Worm (Caenorhabditis elegans) whole organism, mixed stage, embryonic: Measurements from ENCODE around the gene rin-1.

Experiments
- M03D4.4 ChIP-seq: sonication (generic microtip); optimal IDR thresholded peaks from 2 replicates; lab custom pipeline; 2017; ENCODE audit warnings: mild to moderate bottlenecking, missing genetic modification characterization, missing compliant biosample characterization
- bed-3 ChIP-seq: fragments of 200-800 bp; sonication (Bioruptor generic); optimal IDR thresholded peaks from 3 replicates; lab custom pipeline; 2018; ENCODE audit warnings: mild to moderate bottlenecking, missing genetic modification characterization, moderate library complexity, missing compliant biosample characterization
- blmp-1 ChIP-seq: fragments of 150-350 bp; optimal IDR thresholded peaks from 2 replicates; lab custom pipeline; 2014; ENCODE audit warnings: missing biosample characterization, missing genetic modification characterization
- ceh-43 ChIP-seq: fragments of 200-800 bp; sonication (Bioruptor generic); optimal IDR thresholded peaks from 2 replicates; lab custom pipeline; 2018; ENCODE audit warnings: mild to moderate bottlenecking, missing genetic modification characterization, moderate library complexity, missing compliant biosample characterization
- ceh-83 ChIP-seq: fragments of 200-800 bp; sonication (Bioruptor generic); optimal IDR thresholded peaks from 2 replicates; lab custom pipeline; 2018; ENCODE audit warnings: mild to moderate bottlenecking, missing genetic modification characterization, missing compliant biosample characterization
- ces-1 ChIP-seq: fragments of 150-350 bp; optimal IDR thresholded peaks from 2 replicates; lab custom pipeline; 2014; ENCODE audit warnings: missing biosample characterization, missing genetic modification reagents, missing genetic modification characterization
- cnd-1 ChIP-seq: fragments of 200-800 bp; sonication (Bioruptor generic); optimal IDR thresholded peaks from 2 replicates; lab custom pipeline; 2018; ENCODE audit warnings: mild to moderate bottlenecking, missing genetic modification characterization, missing compliant biosample characterization
- drap-1 ChIP-seq: fragments of 200-800 bp; sonication (Bioruptor generic); optimal IDR thresholded peaks from 3 replicates; lab custom pipeline; 2018; ENCODE audit warnings: mild to moderate bottlenecking, missing genetic modification characterization, missing compliant biosample characterization
- elt-1 ChIP-seq: sonication (generic microtip); optimal IDR thresholded peaks from 2 replicates; lab custom pipeline; 2017; ENCODE audit warnings: missing genetic modification characterization, mild to moderate bottlenecking, missing compliant biosample characterization, antibody characterized with exemption, moderate library complexity, borderline replicate concordance; ENCODE audit not compliant: insufficient read depth
- elt-3 ChIP-seq: fragments of 150-350 bp; optimal IDR thresholded peaks from 2 replicates; lab custom pipeline; 2014; ENCODE audit warnings: missing biosample characterization, missing genetic modification characterization
- ham-2 ChIP-seq: fragments of 200-800 bp; sonication (Bioruptor generic); optimal IDR thresholded peaks from 2 replicates; lab custom pipeline; 2018; ENCODE audit warnings: mild to moderate bottlenecking, missing genetic modification characterization, missing compliant biosample characterization
- hlh-1 ChIP-seq: fragments of 150-350 bp; optimal IDR thresholded peaks from 2 replicates; lab custom pipeline; 2014; ENCODE audit warnings: missing biosample characterization, missing genetic modification reagents, missing genetic modification characterization
- lin-13 ChIP-seq: fragments of 150-350 bp; optimal IDR thresholded peaks from 2 replicates; lab custom pipeline; 2014; ENCODE audit warnings: missing biosample characterization, missing genetic modification characterization
- lin-32 ChIP-seq: fragments of 200-800 bp; sonication (Bioruptor generic); optimal IDR thresholded peaks from 2 replicates; lab custom pipeline; 2018; ENCODE audit warnings: mild to moderate bottlenecking, missing genetic modification characterization, missing compliant biosample characterization
- lsy-2 ChIP-seq: fragments of 150-350 bp; optimal IDR thresholded peaks from 2 replicates; lab custom pipeline; 2014; ENCODE audit warnings: missing biosample characterization, missing genetic modification characterization
- mab-5 ChIP-seq: fragments of 150-350 bp; optimal IDR thresholded peaks from 2 replicates; lab custom pipeline; 2014; ENCODE audit warnings: missing biosample characterization, missing genetic modification characterization
- mep-1 ChIP-seq: fragments of 150-350 bp; optimal IDR thresholded peaks from 2 replicates; lab custom pipeline; 2017; ENCODE audit warnings: missing biosample characterization, missing genetic modification reagents, missing genetic modification characterization, inconsistent platforms
- mls-2 ChIP-seq: sonication (generic microtip); optimal IDR thresholded peaks from 2 replicates; lab custom pipeline; 2016; ENCODE audit warnings: mild to moderate bottlenecking, missing genetic modification characterization, moderate library complexity, missing compliant biosample characterization
- nhr-12 ChIP-seq: fragments of 150-350 bp; optimal IDR thresholded peaks from 2 replicates; lab custom pipeline; 2014; ENCODE audit warnings: missing biosample characterization, missing genetic modification characterization
- nhr-2 ChIP-seq: fragments of 150-350 bp; optimal IDR thresholded peaks from 2 replicates; lab custom pipeline; 2014; ENCODE audit warnings: missing biosample characterization, missing genetic modification characterization
- nhr-76 ChIP-seq: sonication (generic microtip); optimal IDR thresholded peaks from 2 replicates; lab custom pipeline; 2017; ENCODE audit warnings: missing biosample characterization, missing genetic modification characterization
- sem-2 ChIP-seq: fragments of 200-800 bp; sonication (Bioruptor generic); optimal IDR thresholded peaks from 2 replicates; lab custom pipeline; 2018; ENCODE audit warnings: mild to moderate bottlenecking, missing genetic modification characterization, missing compliant biosample characterization
- snpc-4 ChIP-seq: fragments of 150-350 bp; optimal IDR thresholded peaks from 2 replicates; lab custom pipeline; 2014; ENCODE audit warnings: missing biosample characterization, missing genetic modification characterization
- sptf-1 ChIP-seq: sonication (generic microtip); optimal IDR thresholded peaks from 2 replicates; lab custom pipeline; 2017; ENCODE audit warnings: mild to moderate bottlenecking, missing genetic modification characterization, moderate library complexity, missing compliant biosample characterization
- tbx-8 ChIP-seq: fragments of 200-800 bp; sonication (Bioruptor generic); optimal IDR thresholded peaks from 2 replicates; lab custom pipeline; 2018; ENCODE audit warnings: mild to moderate bottlenecking, missing genetic modification characterization, moderate library complexity, missing compliant biosample characterization
- unc-120 ChIP-seq: sonication (generic microtip); optimal IDR thresholded peaks from 2 replicates; lab custom pipeline; 2017; ENCODE audit warnings: missing genetic modification characterization, missing compliant biosample characterization; ENCODE audit not compliant: poor library complexity, severe bottlenecking
- unc-39 ChIP-seq: fragments of 150-350 bp; optimal IDR thresholded peaks from 2 replicates; lab custom pipeline; 2014; ENCODE audit warnings: missing biosample characterization, missing genetic modification characterization
- unc-62 ChIP-seq: fragments of 150-350 bp; optimal IDR thresholded peaks from 2 replicates; lab custom pipeline; 2014; ENCODE audit warnings: missing biosample characterization, missing genetic modification reagents, missing genetic modification characterization
- zip-8 ChIP-seq: fragments of 150-350 bp; optimal IDR thresholded peaks from 2 replicates; lab custom pipeline; 2014; ENCODE audit warnings: missing biosample characterization, missing genetic modification characterization
- ztf-11 ChIP-seq: fragments of 150-350 bp; optimal IDR thresholded peaks from 2 replicates; lab custom pipeline; 2014; ENCODE audit warnings: missing biosample characterization, missing genetic modification characterization

rin-1 gene

DNA sequence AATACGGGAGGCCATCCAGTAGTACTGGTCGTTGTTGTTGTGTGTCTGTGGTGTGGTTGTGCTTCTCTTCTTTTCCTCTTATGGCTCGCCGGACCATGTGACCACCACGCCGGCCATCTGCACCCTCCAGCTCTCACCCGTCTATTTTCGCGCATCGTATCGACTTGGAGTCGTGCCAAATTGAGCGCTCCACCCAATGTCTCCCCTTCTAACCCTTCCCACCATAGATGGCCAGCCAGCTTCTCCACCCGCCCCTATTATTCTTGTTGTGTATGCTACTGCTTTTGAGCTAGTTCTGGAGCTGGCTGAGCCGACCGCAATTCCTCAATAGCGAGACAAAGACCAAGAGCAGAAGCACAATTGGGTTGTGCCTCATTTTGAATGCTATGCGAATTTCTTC, 17.8 kb upstream of the rin-1 start:
- TF ChIP-seq drap-1 (GFP tag; lab: Kevin White, UChicago) (peak; percentile 40), nhr-2 (tag; lab: Kevin White, UChicago) (no peak), sptf-1 (tag; lab: Kevin White, UChicago) (peak; percentile 8), unc-120 (tag; lab: Kevin White, UChicago) (peak; percentile 6), unc-39 (no peak), hlh-1 (tag; lab: Kevin White, UChicago) (no peak), mls-2 (peak; percentile 1), nhr-76 (tag; lab: Kevin White, UChicago) (no peak), ces-1 (GFP tag; lab: Kevin White, UChicago) (peak; percentile 60), lin-32 (GFP tag; lab: Kevin White, UChicago) (peak; percentile 52), elt-1 (tag; lab: Kevin White, UChicago) (no peak), ztf-11 (tag; lab: Kevin White, UChicago) (peak; percentile 17), cnd-1 (peak; percentile 62), mep-1 (tag; lab: Kevin White, UChicago) (peak; percentile 23), lsy-2 (tag; lab: Kevin White, UChicago) (no peak), sem-2 (GFP tag; lab: Kevin White, UChicago) (no peak)

DNA sequence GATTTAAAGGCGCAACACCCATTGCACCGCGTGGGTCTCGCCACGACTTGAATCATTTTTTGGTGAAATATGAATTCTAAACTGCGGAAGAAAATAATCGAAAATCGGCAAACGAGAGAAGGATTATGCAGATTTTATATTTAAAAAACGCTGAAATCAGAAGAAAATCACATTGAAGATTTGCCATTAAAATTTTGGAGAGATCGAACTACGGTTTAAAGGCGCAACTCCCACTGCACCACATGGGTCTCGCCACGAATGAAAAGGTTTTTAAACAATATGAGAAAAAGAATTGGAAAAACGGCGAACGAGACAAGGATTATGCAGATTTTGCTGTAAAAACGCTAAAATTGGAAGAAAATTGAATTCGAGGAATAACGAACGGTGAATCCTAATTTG, 17.4 kb upstream of the rin-1 start:
- no peak for TF ChIP-seq mab-5 (tag; lab: Kevin White, UChicago)
- no peak for TF ChIP-seq bed-3
- TF ChIP-seq lin-32 (GFP tag; lab: Kevin White, UChicago), result no peak
- TF ChIP-seq drap-1 (GFP tag; lab: Kevin White, UChicago), result no peak
- TF ChIP-seq lin-13 (tag; lab: Kevin White, UChicago), result no peak
- no peak for TF ChIP-seq blmp-1 (tag; lab: Kevin White, UChicago)
- TF ChIP-seq sem-2 (GFP tag; lab: Kevin White, UChicago), result no peak
- TF ChIP-seq unc-62, result no peak
- no peak for TF ChIP-seq ham-2 (GFP tag; lab: Kevin White, UChicago)

DNA sequence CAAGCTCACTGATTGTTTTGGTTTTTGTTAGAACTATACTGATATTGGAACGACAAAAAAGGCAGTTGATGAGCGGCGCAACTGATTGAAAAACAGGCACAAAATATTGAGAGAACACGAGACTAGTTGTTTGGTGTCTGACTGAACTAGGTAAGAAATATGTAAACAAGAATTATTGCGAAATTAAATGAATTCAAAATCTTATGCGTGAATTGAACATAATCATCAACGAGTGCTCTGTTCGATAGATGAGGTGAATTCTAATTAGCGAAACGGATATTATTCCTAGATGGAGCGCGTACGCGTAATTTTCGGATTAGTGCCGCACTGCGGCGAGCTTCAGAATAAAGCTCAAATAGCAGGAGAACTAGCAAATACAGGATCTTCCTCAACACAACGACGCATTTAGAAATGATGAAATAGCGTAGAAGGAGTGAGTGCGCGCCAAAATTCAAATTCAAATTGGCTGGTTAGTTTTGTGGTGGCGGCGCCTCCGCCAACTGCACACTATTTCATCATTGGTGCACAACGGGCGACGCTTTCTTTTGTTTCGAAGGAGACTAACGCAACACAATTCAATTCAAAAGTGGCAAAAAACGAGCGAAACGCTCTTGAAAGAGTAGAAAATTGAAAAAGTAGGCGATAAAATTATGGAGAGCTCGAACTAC, 16.9 kb upstream of the rin-1 start:
- TF ChIP-seq ceh-83 (GFP tag; lab: Kevin White, UChicago), result no peak
- TF ChIP-seq mls-2, result peak; percentile 48
- TF ChIP-seq ztf-11 (tag; lab: Kevin White, UChicago), result peak; percentile 1
- TF ChIP-seq ces-1 (GFP tag; lab: Kevin White, UChicago), result peak; percentile 68
- TF ChIP-seq, all 35 proteins: peak for 3

DNA sequence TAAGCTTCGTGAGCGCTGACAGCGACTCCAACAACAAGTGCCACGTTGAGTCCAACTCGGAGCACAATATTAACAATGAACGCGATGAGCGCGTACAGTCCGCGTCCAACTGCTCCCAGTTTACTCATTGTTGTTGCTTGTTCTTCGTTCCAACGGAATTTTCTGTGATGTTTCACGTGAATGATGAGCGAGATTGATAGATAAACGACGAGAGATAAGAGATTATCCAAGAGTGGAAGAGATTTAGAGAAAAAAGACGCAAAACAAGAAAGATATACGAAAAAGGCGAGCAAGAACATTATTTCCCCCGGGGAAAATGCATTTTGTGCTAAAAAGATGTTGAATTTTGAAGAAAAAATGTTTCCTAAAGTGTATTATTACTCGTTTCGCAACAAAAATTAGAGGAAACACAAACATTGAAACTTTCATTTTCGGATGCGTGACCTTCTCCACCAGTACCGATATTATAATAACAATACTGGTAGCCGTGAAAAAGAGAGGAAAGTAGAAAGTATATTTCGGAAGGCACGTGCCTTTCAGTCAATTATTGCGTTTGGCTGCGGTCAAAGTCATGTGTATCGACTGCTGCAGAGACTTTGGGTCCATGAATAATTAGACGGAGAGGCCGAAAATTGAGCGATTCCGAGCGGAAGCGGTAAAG, 16.2 kb upstream of the rin-1 start:
- TF ChIP-seq hlh-1 (tag; lab: Kevin White, UChicago) (no peak), tbx-8 (no peak), snpc-4 (tag; lab: Kevin White, UChicago) (no peak), elt-1 (tag; lab: Kevin White, UChicago) (peak; percentile 58), nhr-12 (tag; lab: Kevin White, UChicago) (no peak), sem-2 (GFP tag; lab: Kevin White, UChicago) (no peak), cnd-1 (no peak), ceh-43 (GFP tag; lab: Kevin White, UChicago) (no peak), zip-8 (tag; lab: Kevin White, UChicago) (no peak), elt-3 (tag; lab: Kevin White, UChicago) (peak; percentile 38), unc-120 (tag; lab: Kevin White, UChicago) (peak; percentile 38), unc-62 (peak; percentile 18), M03D4.4 (tag; lab: Kevin White, UChicago) (no peak), bed-3 (no peak), lin-32 (GFP tag; lab: Kevin White, UChicago) (no peak)
- TF ChIP-seq, all 35 proteins: peak for 4
